Worm (Caenorhabditis elegans): ENCODE measurements around the gene F08D12.15.

ce11 chrII:2801764-2802163 is 35.3 kb downstream of the F08D12.15 start:
- TF ChIP-seq unc-98 (GFP tag; IDR thresholded peaks at IDR 0.05) (no peak), fkh-4 (tag; optimal IDR thresholded peaks at IDR 0.05; ENCODE audit: borderline replicate concordance) (no peak), ceh-82 (tag; optimal IDR thresholded peaks at IDR 0.05) (no peak), zag-1 (tag; optimal IDR thresholded peaks at IDR 0.05) (no peak)
